Worm (Caenorhabditis elegans) whole organism, midembryonic: ENCODE results near the gene nhr-51.
"Not testable (repeated sequence)": the region's sequence is repeated elsewhere in the genome, so short reads cannot be mapped to it uniquely, and the experiment has no call there.

ENCODE experiments used
- T22C8.4 ChIP-seq: fragments of 200-800 bp; sonication (Bioruptor generic); IDR thresholded peaks from 2 replicates; pipeline ENCODE4 v1.3.6; 2022; ENCODE audit warnings: missing genetic modification characterization, missing compliant biosample characterization
- cog-1 ChIP-seq: sonication (generic microtip); optimal IDR thresholded peaks from 2 replicates; lab custom pipeline; 2016; ENCODE audit warnings: missing genetic modification characterization, missing compliant biosample characterization
- flt-1 ChIP-seq: fragments of 200-800 bp; sonication (Bioruptor generic); IDR thresholded peaks from 2 replicates; pipeline ENCODE4 v1.3.6; 2022; ENCODE audit warnings: missing genetic modification characterization, missing compliant biosample characterization
- klf-2 ChIP-seq: fragments of 200-800 bp; sonication (Bioruptor generic); conservative IDR thresholded peaks from 2 replicates; pipeline ENCODE4 v1.3.6; 2022; ENCODE audit warnings: missing genetic modification reagents, missing genetic modification characterization, missing compliant biosample characterization
- med-1 ChIP-seq: sonication (generic microtip); optimal IDR thresholded peaks from 2 replicates; lab custom pipeline; 2017; ENCODE audit warnings: missing genetic modification characterization, mild to moderate bottlenecking, missing compliant biosample characterization, antibody characterized with exemption, missing genetic modification reagents; ENCODE audit not compliant: insufficient read depth
- ref-1 ChIP-seq: fragments of 200-800 bp; sonication (Bioruptor generic); conservative IDR thresholded peaks from 2 replicates; pipeline ENCODE4 v1.3.6; 2022; ENCODE audit warnings: missing genetic modification reagents, missing genetic modification characterization, missing compliant biosample characterization
- tab-1 ChIP-seq: fragments of 200-800 bp; sonication (Bioruptor generic); IDR thresholded peaks from 2 replicates; pipeline ENCODE4 v1.3.6; 2022; ENCODE audit warnings: missing genetic modification characterization, missing compliant biosample characterization
- ztf-23 ChIP-seq: fragments of 200-800 bp; sonication (Bioruptor generic); IDR thresholded peaks from 2 replicates; pipeline ENCODE4 v1.3.6; 2022; ENCODE audit warnings: missing genetic modification reagents, missing genetic modification characterization, missing compliant biosample characterization
- ztf-29 ChIP-seq: fragments of 200-800 bp; sonication (Bioruptor generic); IDR thresholded peaks from 2 replicates; pipeline ENCODE4 v1.3.6; 2022; ENCODE audit warnings: missing genetic modification reagents, missing genetic modification characterization, missing compliant biosample characterization

Gene nhr-51

DNA sequence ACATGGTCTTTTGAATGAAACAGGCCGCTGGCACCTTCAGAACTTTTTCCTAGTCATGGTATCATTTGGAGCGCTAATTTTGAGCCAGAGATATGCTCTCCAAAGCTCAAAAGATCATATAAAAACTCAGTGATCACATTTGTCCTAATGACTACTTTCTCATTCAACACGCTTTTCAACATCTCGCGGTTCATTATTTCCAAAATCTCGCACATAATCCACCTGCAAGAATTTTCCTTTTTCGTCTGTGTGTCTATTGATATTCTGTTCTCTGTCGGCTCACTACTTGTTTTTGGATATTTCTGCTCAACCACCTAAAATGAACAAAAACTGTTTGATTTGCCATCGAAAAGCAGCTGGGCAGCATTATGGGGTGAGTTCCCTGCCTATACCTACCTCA lies at the start of gene nhr-51:
TSS of gene nhr-51 (plus strand) at position 301 of the 400 bp plus-strand sequence.
- no peak for TF ChIP-seq ztf-29 (GFP tag; lab: Robert Waterston, UW)
- no peak for TF ChIP-seq cog-1 (tag; lab: Kevin White, UChicago)
- no peak for TF ChIP-seq klf-2
- TF ChIP-seq tab-1 (GFP tag; lab: Robert Waterston, UW), result no peak
- TF ChIP-seq flt-1, result no peak
- no peak for TF ChIP-seq ref-1 (GFP tag; lab: Robert Waterston, UW)
- TF ChIP-seq ztf-23 (GFP tag; lab: Robert Waterston, UW), result no peak
- no peak for TF ChIP-seq med-1 (GFP tag; lab: Kevin White, UChicago)
- TF ChIP-seq T22C8.4 (GFP tag; lab: Robert Waterston, UW), result no peak

DNA sequence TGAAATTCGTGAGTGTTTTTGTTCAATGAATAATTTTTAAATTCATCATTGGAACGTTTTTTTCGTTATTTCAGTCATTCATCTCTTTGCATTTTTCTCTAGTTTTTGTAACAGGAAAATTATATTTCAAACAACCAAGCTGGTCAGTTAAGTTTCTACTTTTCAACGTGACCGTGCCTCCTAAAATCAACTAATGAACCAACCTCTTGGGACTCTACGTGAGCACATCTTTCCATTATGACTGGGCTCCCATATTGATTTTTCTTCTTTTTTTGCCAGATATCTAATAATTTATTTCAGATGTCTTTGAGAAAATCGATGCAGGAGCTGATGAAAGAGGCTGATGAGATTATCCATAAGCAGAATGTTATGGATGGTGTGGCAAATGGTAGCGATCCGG lies 48.2 kb upstream of the nhr-51 start, which contains the start of gene C55A1.11:
TSS of gene C55A1.11 (plus strand) at position 301 of the 400 bp plus-strand sequence.
- no peak for TF ChIP-seq tab-1 (GFP tag; lab: Robert Waterston, UW)
- no peak for TF ChIP-seq klf-2
- no peak for TF ChIP-seq ztf-29 (GFP tag; lab: Robert Waterston, UW)
- no peak for TF ChIP-seq ztf-23 (GFP tag; lab: Robert Waterston, UW)
- TF ChIP-seq flt-1, result no peak
- no peak for TF ChIP-seq med-1 (GFP tag; lab: Kevin White, UChicago)
- no peak for TF ChIP-seq ref-1 (GFP tag; lab: Robert Waterston, UW)
- TF ChIP-seq T22C8.4 (GFP tag; lab: Robert Waterston, UW), result no peak
- TF ChIP-seq cog-1 (tag; lab: Kevin White, UChicago), result no peak

DNA sequence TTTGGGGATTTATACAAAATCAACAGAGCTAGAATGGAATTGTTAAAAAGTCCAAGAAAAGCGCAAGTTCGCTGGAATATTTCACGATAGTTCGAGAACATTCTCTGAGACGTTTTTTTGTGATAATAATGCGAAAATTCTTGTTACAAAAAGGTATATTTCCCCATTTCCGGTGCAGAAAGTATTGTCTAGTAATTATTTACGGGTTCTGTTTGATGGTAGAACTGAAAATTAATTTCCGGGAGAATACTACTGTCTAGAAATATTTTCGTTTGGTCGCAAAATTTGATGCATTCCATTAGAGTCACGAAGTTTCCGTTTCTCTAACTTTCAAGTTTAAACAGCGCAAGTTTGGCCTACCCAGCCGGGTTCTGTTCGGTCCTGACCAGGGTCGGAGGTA lies 44.3 kb upstream of the nhr-51 start, which contains the start of gene str-248:
TSS of gene str-248 (minus strand) at position 101 of the 400 bp plus-strand sequence.
- no peak for TF ChIP-seq klf-2
- no peak for TF ChIP-seq ref-1 (GFP tag; lab: Robert Waterston, UW)
- TF ChIP-seq ztf-29 (GFP tag; lab: Robert Waterston, UW), result no peak
- TF ChIP-seq tab-1 (GFP tag; lab: Robert Waterston, UW), result no peak
- no peak for TF ChIP-seq flt-1
- TF ChIP-seq med-1 (GFP tag; lab: Kevin White, UChicago), result no peak
- TF ChIP-seq cog-1 (tag; lab: Kevin White, UChicago), result no peak

ce11 chrV:15638853-15639252 lies 35.0 kb upstream of the nhr-51 start, which contains the start of gene srz-44:
TSS of gene srz-44 (minus strand) at chrV:15638953.
- TF ChIP-seq med-1 (GFP tag; lab: Kevin White, UChicago) (no peak), ztf-23 (GFP tag; lab: Robert Waterston, UW) (no peak), ztf-29 (GFP tag; lab: Robert Waterston, UW) (no peak), T22C8.4 (GFP tag; lab: Robert Waterston, UW) (no peak), ref-1 (GFP tag; lab: Robert Waterston, UW) (no peak), tab-1 (GFP tag; lab: Robert Waterston, UW) (no peak), flt-1 (no peak), cog-1 (tag; lab: Kevin White, UChicago) (no peak), klf-2 (no peak)

DNA sequence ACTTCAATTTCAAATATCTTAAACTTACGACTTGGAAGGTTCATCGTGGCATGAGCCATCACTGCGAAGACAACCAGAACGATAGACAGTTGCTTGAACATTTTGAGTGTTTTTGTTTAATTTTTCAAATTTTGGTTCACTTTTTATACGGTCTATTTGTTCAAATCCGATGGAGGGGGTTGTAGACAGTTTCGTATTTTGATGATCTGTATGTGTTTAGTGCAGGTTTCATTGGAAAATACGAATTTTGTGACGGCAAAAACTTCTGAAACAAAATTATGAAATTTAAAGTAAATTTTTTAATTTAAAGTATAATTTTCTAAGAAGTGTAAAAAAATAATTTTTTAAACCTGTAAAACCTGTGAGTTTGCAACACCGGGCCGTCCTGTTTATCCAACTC lies 30.6 kb upstream of the nhr-51 start, which contains the start of gene C55A1.4:
TSS of gene C55A1.4 (minus strand) at position 101 of the 400 bp plus-strand sequence.
- TF ChIP-seq cog-1 (tag; lab: Kevin White, UChicago); T22C8.4 (GFP tag; lab: Robert Waterston, UW); tab-1 (GFP tag; lab: Robert Waterston, UW): not testable (repeated sequence)

DNA sequence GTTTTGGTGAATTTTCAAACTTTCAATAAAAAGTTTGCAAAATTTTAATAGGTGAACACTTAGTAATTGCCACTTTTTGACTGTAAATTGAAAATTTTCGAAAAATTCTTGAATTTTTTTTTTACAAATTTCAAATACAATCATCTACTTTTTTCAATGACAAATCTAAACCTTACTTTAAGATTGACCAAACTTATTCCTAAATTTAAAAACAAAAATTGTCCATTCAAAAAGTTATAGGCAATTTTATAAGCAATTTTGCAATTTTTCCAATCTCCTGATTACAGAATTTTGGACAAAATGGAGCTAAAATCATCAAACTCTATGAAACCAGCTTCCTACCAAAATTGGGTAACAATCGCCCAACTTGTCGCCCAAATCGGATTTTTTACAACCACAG lies 29.2 kb upstream of the nhr-51 start, which contains the start of gene str-23:
TSS of gene str-23 (plus strand) at position 301 of the 400 bp plus-strand sequence.
- TF ChIP-seq med-1 (GFP tag; lab: Kevin White, UChicago) (no peak), flt-1 (no peak), ztf-23 (GFP tag; lab: Robert Waterston, UW) (no peak)

DNA sequence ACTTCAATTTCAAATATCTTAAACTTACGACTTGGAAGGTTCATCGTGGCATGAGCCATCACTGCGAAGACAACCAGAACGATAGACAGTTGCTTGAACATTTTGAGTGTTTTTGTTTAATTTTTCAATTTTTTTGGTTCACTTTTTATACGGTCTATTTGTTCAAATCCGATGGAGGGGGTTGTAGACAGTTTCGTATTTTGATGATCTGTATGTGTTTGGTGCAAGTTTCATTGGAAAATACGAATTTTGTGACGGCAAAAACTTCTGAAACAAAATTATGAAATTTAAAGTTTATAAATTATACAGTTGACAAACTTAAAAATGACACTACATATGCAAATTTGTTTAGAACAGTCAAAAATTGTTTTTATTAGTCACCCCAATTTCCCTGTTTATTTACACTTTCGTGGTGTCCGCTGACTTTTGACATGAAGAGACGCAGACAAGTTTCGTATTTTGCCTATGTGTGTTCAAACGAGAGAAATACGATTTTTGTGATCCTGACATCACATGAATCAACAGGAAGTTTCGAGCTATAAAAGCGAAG lies 26.2 kb upstream of the nhr-51 start, which contains the start of the genes C55A1.7 and C55A1.6:
TSS of gene C55A1.7 (minus strand) at position 101 of the 550 bp plus-strand sequence.
TSS of gene C55A1.6 (plus strand) at position 500 of the 550 bp plus-strand sequence.
- not testable (repeated sequence) for TF ChIP-seq ztf-29, ztf-23, tab-1 (GFP tag; lab: Robert Waterston, UW)

DNA sequence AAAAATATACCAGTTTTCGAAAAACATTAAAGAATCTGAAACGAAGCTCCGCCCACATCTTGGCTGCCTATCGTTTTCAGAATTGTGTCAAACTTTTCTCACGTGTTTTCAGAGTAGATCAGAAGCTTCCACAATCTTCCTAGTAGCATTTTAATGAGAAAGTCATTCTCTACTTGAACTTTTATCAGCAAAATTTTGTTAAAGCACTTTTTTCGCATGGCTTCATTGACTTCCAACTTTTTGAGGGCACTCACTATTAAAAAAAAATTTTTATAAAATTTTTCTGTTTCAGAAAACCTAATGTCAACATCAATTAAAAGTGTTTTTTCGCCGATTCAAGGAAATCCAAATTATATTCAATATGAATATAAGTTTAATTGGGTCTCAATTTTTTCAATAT lies 23.6 kb upstream of the nhr-51 start, which contains the start of gene sru-42:
TSS of gene sru-42 (plus strand) at position 301 of the 400 bp plus-strand sequence.
- TF ChIP-seq ztf-29 (GFP tag; lab: Robert Waterston, UW) (no peak), cog-1 (tag; lab: Kevin White, UChicago) (no peak), tab-1 (GFP tag; lab: Robert Waterston, UW) (no peak), ztf-23 (GFP tag; lab: Robert Waterston, UW) (no peak), ref-1 (GFP tag; lab: Robert Waterston, UW) (no peak)

DNA sequence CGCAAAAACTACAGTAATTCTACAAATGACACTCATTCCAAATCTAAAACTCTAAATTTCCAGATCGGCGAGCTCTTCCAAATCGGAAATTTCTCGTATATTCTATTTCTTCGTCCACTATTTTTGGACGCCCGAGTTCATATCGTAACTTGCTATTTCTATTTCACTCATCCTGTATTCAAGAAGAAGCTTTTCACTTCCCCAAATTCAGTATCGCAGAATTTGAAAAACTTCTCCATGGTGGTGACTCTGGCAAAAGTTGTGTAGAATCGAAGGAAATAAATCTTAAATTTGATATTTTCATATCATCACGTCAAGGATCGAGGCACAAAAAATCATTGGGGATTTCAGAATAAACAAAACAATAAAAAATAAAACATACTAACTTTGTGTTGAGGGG lies 21.7 kb upstream of the nhr-51 start:
- no peak for TF ChIP-seq klf-2
- TF ChIP-seq med-1 (GFP tag; lab: Kevin White, UChicago), result no peak
- TF ChIP-seq ztf-23 (GFP tag; lab: Robert Waterston, UW), result no peak
- TF ChIP-seq ref-1 (GFP tag; lab: Robert Waterston, UW), result no peak
- no peak for TF ChIP-seq ztf-29 (GFP tag; lab: Robert Waterston, UW)
- TF ChIP-seq cog-1 (tag; lab: Kevin White, UChicago), result no peak
- no peak for TF ChIP-seq T22C8.4 (GFP tag; lab: Robert Waterston, UW)
- TF ChIP-seq tab-1 (GFP tag; lab: Robert Waterston, UW), result no peak
- no peak for TF ChIP-seq flt-1

DNA sequence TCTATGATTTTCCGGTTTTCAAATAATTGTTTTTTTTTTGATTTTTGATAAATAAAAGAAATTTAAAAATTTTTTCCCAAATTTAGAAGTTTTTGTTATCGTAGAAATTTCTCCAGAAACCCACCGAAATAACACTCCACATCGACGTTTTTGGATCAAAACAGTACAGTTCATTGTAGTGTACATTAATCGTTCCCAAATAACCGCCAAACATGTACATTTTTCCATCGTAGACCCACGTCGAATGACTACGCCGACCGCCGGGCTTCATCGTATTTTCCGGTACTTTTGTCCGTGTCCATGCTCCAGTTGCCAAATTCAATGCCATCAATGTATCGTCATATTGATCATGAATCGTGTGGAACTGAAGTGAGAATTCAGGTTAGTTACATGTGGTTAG lies 19.7 kb upstream of the nhr-51 start, which contains the start of gene F53E4.2:
TSS of gene F53E4.2 (plus strand) at position 301 of the 400 bp plus-strand sequence.
- TF ChIP-seq flt-1 (no peak), med-1 (GFP tag; lab: Kevin White, UChicago) (no peak), ztf-29 (GFP tag; lab: Robert Waterston, UW) (no peak), T22C8.4 (GFP tag; lab: Robert Waterston, UW) (no peak), ref-1 (GFP tag; lab: Robert Waterston, UW) (no peak), klf-2 (no peak), cog-1 (tag; lab: Kevin White, UChicago) (no peak), tab-1 (GFP tag; lab: Robert Waterston, UW) (no peak), ztf-23 (GFP tag; lab: Robert Waterston, UW) (no peak)
